Fruit fly (Drosophila melanogaster) whole organism: ENCODE results near the gene mIF2.

Experiments
- Dll ChIP-seq: fragments of >200 bp; optimal IDR thresholded peaks from 2 replicates; lab custom pipeline; 2017
- EcR ChIP-seq, 2 experiments: fragments of >200 bp; optimal IDR thresholded peaks; 2 replicates each; lab custom pipeline; 2017; ENCODE audit warnings: missing biosample characterization in 2 of 2, missing genetic modification characterization in 2 of 2, missing genetic modification reagents in 2 of 2
- pan ChIP-seq: fragments of >200 bp; optimal IDR thresholded peaks from 2 replicates; lab custom pipeline; 2017
- psq ChIP-seq: fragments of >200 bp; optimal IDR thresholded peaks from 2 replicates; lab custom pipeline; 2017
- usp ChIP-seq: fragments of >200 bp; optimal IDR thresholded peaks from 2 replicates; lab custom pipeline; 2017; ENCODE audit warnings: missing biosample characterization, missing genetic modification characterization, mixed read lengths

dm6 chr3R:28558801-28559200, 14.2 kb upstream of the mIF2 start:
- TF ChIP-seq Dll (lab: Kevin White, UChicago): no peak
- no peak for TF ChIP-seq EcR (GFP tag; optimal IDR thresholded peaks at IDR 0.05; lab: Kevin White, UChicago)
- TF ChIP-seq usp (GFP tag; lab: Kevin White, UChicago): no peak
- TF ChIP-seq psq: no peak
- TF ChIP-seq pan: no peak
